Fruit fly (Drosophila melanogaster): ENCODE results near the gene hth.

hth gene

DNA sequence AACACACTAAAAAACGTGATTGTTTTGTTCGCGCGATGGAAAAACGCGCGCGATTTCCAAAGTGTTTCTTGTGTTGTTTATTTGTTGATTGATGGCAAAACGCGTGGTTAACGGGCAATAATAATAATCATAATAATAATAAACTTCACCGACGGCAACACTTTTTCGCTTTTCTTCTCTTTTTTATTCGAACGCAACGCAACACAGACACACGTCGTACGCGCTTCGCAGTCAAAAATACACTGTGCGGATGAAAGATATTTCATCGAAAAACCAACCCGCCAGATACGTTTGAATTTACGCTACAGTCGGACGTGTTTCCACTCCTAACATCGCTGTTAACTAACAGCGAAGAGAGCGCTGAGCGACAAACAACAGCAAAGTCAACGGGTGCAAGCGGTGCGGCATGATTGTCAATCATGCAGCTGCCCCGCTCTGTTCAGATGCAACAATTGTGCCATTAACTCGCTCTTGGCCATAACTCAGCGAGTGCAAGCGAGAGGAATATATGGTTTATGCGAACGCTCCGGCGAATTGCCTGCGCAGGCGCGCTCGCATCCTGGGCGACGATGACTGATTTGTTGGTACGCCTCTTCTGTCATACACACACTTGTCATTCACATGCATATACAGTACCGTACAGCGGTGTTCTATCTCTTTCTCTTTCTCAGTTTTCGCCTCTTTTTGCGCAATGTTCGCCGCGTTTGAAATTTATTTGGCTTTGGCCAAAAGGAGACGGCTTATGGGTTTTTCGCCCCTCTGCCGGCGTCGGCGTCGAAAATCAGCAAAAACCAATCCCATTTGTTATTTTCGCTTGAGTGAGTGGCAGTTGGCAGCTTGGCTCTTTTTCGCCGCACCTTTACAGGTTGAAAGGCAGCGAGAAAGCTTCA lies 25.1 kb downstream of the hth start (continued):
- TF ChIP-seq MESR4 (GFP tag; optimal IDR thresholded peaks at IDR 0.05) (no peak), corto (GFP tag; optimal IDR thresholded peaks at IDR 0.05) (no peak), CG42726 (GFP tag; IDR thresholded peaks at IDR 0.05; ENCODE audit: partially characterized antibody) (peak; percentile 60; the same call in 1 of the 2 replicates), gro (GFP tag; optimal IDR thresholded peaks at IDR 0.05) (peak; percentile 22), CG12104 (GFP tag; optimal IDR thresholded peaks at IDR 0.05) (no peak), CG6854 (GFP tag; optimal IDR thresholded peaks at IDR 0.05) (peak; percentile 7), CG7271 (tag; optimal IDR thresholded peaks at IDR 0.05) (peak; percentile 8), sens (GFP tag) (peak; percentile 77), tna (GFP tag; IDR thresholded peaks at IDR 0.05; ENCODE audit: partially characterized antibody) (no peak), az2 (GFP tag; optimal IDR thresholded peaks at IDR 0.05) (no peak), HmgD (GFP tag; optimal IDR thresholded peaks at IDR 0.05) (peak; percentile 58), Spps (tag; optimal IDR thresholded peaks at IDR 0.05) (no peak), B-H2 (GFP tag; optimal IDR thresholded peaks at IDR 0.05) (peak; percentile 12), CG1602 (GFP tag; optimal IDR thresholded peaks at IDR 0.05) (no peak), CG14050 (GFP tag; IDR thresholded peaks at IDR 0.05) (no peak), sim (GFP tag; IDR thresholded peaks at IDR 0.05) (no peak), CG31365 (tag; optimal IDR thresholded peaks at IDR 0.05) (no peak), kay (GFP tag; optimal IDR thresholded peaks at IDR 0.05) (peak; percentile 6), pho (GFP tag; optimal IDR thresholded peaks at IDR 0.05) (no peak), Fer2 (tag; optimal IDR thresholded peaks at IDR 0.05) (no peak), NFAT (GFP tag; IDR thresholded peaks at IDR 0.05) (no peak), D19B (GFP tag; optimal IDR thresholded peaks at IDR 0.05) (no peak), Aef1 (GFP tag; IDR thresholded peaks at IDR 0.05) (peak; percentile 91), cad (GFP tag; optimal IDR thresholded peaks at IDR 0.05) (peak; percentile 83), CG6654 (GFP tag; optimal IDR thresholded peaks at IDR 0.05) (peak; percentile 54), Kr (GFP tag; optimal IDR thresholded peaks at IDR 0.05) (peak; percentile 22), Nf-YC (tag; optimal IDR thresholded peaks at IDR 0.05) (peak; percentile 98), hth (optimal IDR thresholded peaks at IDR 0.05) (peak; percentile 19), CG2116 (GFP tag; optimal IDR thresholded peaks at IDR 0.05) (no peak), CG18476 (GFP tag; optimal IDR thresholded peaks at IDR 0.05) (no peak), lab (GFP tag; optimal IDR thresholded peaks at IDR 0.05) (peak; percentile 27), CG30403 (GFP tag; optimal IDR thresholded peaks at IDR 0.05) (no peak), CG3065 (GFP tag; optimal IDR thresholded peaks at IDR 0.05) (no peak), ems (GFP tag; optimal IDR thresholded peaks at IDR 0.05) (no peak), bbx (GFP tag; IDR thresholded peaks at IDR 0.05; ENCODE audit: partially characterized antibody) (peak; percentile 48; the same call in 1 of the 2 replicates), Mad (GFP tag; optimal IDR thresholded peaks at IDR 0.05) (peak; percentile 30), CG12744 (GFP tag; optimal IDR thresholded peaks at IDR 0.05) (no peak), CG10654 (GFP tag; optimal IDR thresholded peaks at IDR 0.05) (no peak), CG9932 (GFP tag; IDR thresholded peaks at IDR 0.05) (no peak), CG2712 (tag; optimal IDR thresholded peaks at IDR 0.05) (peak; percentile 29), Lhr (GFP tag; optimal IDR thresholded peaks at IDR 0.05) (no peak), CG3838 (GFP tag; optimal IDR thresholded peaks at IDR 0.05) (peak; percentile 80), CG9215 (GFP tag; IDR thresholded peaks at IDR 0.05) (no peak), Opbp (GFP tag; IDR thresholded peaks at IDR 0.05; ENCODE audit: partially characterized antibody) (peak; percentile 63; the same call in 2 of the 3 replicates), tup (GFP tag; optimal IDR thresholded peaks at IDR 0.05) (no peak), CG2129 (GFP tag; IDR thresholded peaks at IDR 0.05; ENCODE audit: partially characterized antibody) (no peak), CG8924 (tag; optimal IDR thresholded peaks at IDR 0.05) (peak; percentile 36), zen2 (GFP tag; IDR thresholded peaks at IDR 0.05; ENCODE audit: partially characterized antibody) (peak; percentile 41; the same call in 1 of the 3 replicates), CG16779 (GFP tag; IDR thresholded peaks at IDR 0.05) (no peak)

Measured in whole organism, embryonic.